Fruit fly (Drosophila melanogaster) whole organism, pupa: Measurements from ENCODE around the gene CG11334.

ENCODE experiments used
- CG13204 ChIP-seq: fragments of 200-800 bp; sonication (Bioruptor generic); optimal IDR thresholded peaks from 2 replicates; lab custom pipeline; 2018; ENCODE audit warnings: missing biosample characterization, mild to moderate bottlenecking, missing genetic modification characterization, moderate library complexity
- CG17806 ChIP-seq: fragments of 200-800 bp; sonication (Bioruptor generic); optimal IDR thresholded peaks from 2 replicates; lab custom pipeline; 2018; ENCODE audit warnings: missing biosample characterization, mild to moderate bottlenecking, missing genetic modification characterization, moderate library complexity
- CG34367 ChIP-seq: fragments of 200-800 bp; sonication (Bioruptor generic); optimal IDR thresholded peaks from 2 replicates; lab custom pipeline; 2018; ENCODE audit warnings: missing biosample characterization, mild to moderate bottlenecking, missing genetic modification characterization
- CG4496 ChIP-seq: fragments of 200-800 bp; sonication (Bioruptor generic); IDR thresholded peaks from 3 replicates; pipeline ENCODE4 v1.3.6; 2022; ENCODE audit warnings: missing biosample characterization, missing genetic modification characterization
- D1 ChIP-seq: fragments of 200-800 bp; sonication (Bioruptor generic); optimal IDR thresholded peaks from 2 replicates; lab custom pipeline; 2018; ENCODE audit warnings: missing biosample characterization, mild to moderate bottlenecking, missing genetic modification characterization, moderate library complexity
- EcR ChIP-seq: fragments of 200-800 bp; sonication (Bioruptor generic); optimal IDR thresholded peaks from 3 replicates; lab custom pipeline; 2019; ENCODE audit warnings: missing biosample characterization, missing genetic modification characterization, mild to moderate bottlenecking, moderate library complexity, missing genetic modification reagents
- Ets98B ChIP-seq: fragments of 200-800 bp; sonication (Bioruptor generic); IDR thresholded peaks from 2 replicates; pipeline ENCODE4 v1.3.6; 2022; ENCODE audit warnings: missing biosample characterization, missing genetic modification characterization
- Pif1A ChIP-seq: fragments of 200-800 bp; sonication (Bioruptor generic); optimal IDR thresholded peaks from 3 replicates; lab custom pipeline; 2016; ENCODE audit warnings: missing biosample characterization, missing genetic modification characterization
- Snoo ChIP-seq: fragments of 200-800 bp; sonication (Bioruptor generic); optimal IDR thresholded peaks from 3 replicates; lab custom pipeline; 2017; ENCODE audit warnings: missing biosample characterization, mild to moderate bottlenecking, missing genetic modification characterization, inconsistent platforms

DNA sequence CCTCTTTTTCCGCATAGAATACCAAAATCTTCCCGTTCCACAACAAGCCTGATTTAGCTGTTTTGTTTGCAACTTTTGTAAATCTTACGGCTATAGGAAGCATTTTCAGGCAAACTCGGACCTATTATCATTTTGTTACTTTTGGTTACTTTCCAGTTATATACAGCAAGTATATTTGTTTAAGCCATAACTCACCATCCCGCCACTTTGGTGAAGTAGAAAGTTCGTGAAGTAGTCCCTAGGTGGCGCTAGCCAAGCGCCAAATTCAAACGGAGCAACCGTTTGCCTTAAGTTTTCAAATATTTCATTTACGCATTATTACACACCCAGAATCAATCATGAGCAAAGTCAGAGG lies at the start of gene CG11334, which contains the start of gene CG11333:
- TF ChIP-seq Snoo (tag; lab: Kevin White, UChicago) (no peak), CG34367 (tag; lab: Kevin White, UChicago) (no peak), CG4496 (no peak), Ets98B (GFP tag; lab: Robert Waterston, UW) (no peak), EcR (GFP tag; lab: Kevin White, UChicago) (no peak), CG13204 (GFP tag; lab: Kevin White, UChicago) (no peak), CG17806 (tag; lab: Kevin White, UChicago) (no peak), Pif1A (GFP tag; lab: Kevin White, UChicago) (no peak), D1 (tag; lab: Kevin White, UChicago) (no peak)
